Worm (Caenorhabditis elegans) whole organism, L1 larva: Measurements from ENCODE around the gene pgp-7.
A peak's percentile ranks its signal among the peaks of the same experiment; 100 is the strongest.

Source experiments
- C04F5.9 ChIP-seq: sonication (generic microtip); optimal IDR thresholded peaks from 2 replicates; lab custom pipeline; 2016; ENCODE audit warnings: missing genetic modification characterization, missing compliant biosample characterization
- Y116A8C.19 ChIP-seq: sonication (generic microtip); optimal IDR thresholded peaks from 2 replicates; lab custom pipeline; 2016; ENCODE audit warnings: missing compliant biosample characterization, missing genetic modification characterization, borderline replicate concordance
- aha-1 ChIP-seq: fragments of 150-350 bp; optimal IDR thresholded peaks from 2 replicates; lab custom pipeline; 2014; ENCODE audit warnings: missing biosample characterization, missing genetic modification characterization
- alr-1 ChIP-seq: fragments of 200-800 bp; sonication (Bioruptor generic); optimal IDR thresholded peaks from 2 replicates; lab custom pipeline; 2018; ENCODE audit warnings: borderline replicate concordance, mild to moderate bottlenecking, missing genetic modification characterization, missing compliant biosample characterization
- ama-1 ChIP-seq: fragments of 150-350 bp; optimal IDR thresholded peaks from 2 replicates; lab custom pipeline; 2014
- blmp-1 ChIP-seq: fragments of 150-350 bp; optimal IDR thresholded peaks from 2 replicates; lab custom pipeline; 2014; ENCODE audit warnings: missing biosample characterization, missing genetic modification characterization
- ceh-63 ChIP-seq: fragments of 200-800 bp; sonication (Bioruptor generic); optimal IDR thresholded peaks from 2 replicates; lab custom pipeline; 2018; ENCODE audit warnings: mild to moderate bottlenecking, missing genetic modification characterization, missing compliant biosample characterization
- ceh-8 ChIP-seq: fragments of 200-800 bp; sonication (Bioruptor generic); optimal IDR thresholded peaks from 2 replicates; lab custom pipeline; 2018; ENCODE audit warnings: mild to moderate bottlenecking, missing genetic modification characterization, moderate library complexity, missing compliant biosample characterization
- ceh-88 ChIP-seq: fragments of 200-800 bp; sonication (Bioruptor generic); IDR thresholded peaks from 2 replicates; pipeline ENCODE4 v1.3.6; 2022; ENCODE audit warnings: missing genetic modification characterization, missing compliant biosample characterization
- ceh-90 ChIP-seq: sonication (generic microtip); optimal IDR thresholded peaks from 2 replicates; lab custom pipeline; 2016; ENCODE audit warnings: missing genetic modification characterization, missing compliant biosample characterization
- ces-1 ChIP-seq: fragments of 150-350 bp; optimal IDR thresholded peaks from 2 replicates; lab custom pipeline; 2014; ENCODE audit warnings: missing biosample characterization, missing genetic modification reagents, missing genetic modification characterization
- dpl-1 ChIP-seq, 3 experiments: fragments of 150-350 bp in 2 of 3; sonication (generic microtip) in 1 of 3; optimal IDR thresholded peaks; 2 replicates each; lab custom pipeline; 2014 to 2017; ENCODE audit warnings: missing biosample characterization in 3 of 3, missing genetic modification characterization in 3 of 3, missing genetic modification reagents in 3 of 3
- efl-1 ChIP-seq, 4 experiments: fragments of 150-350 bp; optimal IDR thresholded peaks in 3 of 4; peaks in 1 of 4; 1 replicate in 1 of 4; 2 replicates in 3 of 4; lab custom pipeline; 2014; ENCODE audit warnings: missing biosample characterization in 2 of 4, missing genetic modification characterization in 2 of 4, missing genetic modification reagents in 2 of 4
- egl-13 ChIP-seq: sonication (generic microtip); optimal IDR thresholded peaks from 2 replicates; lab custom pipeline; 2016; ENCODE audit warnings: missing genotype, missing genetic modification reagents, missing genetic modification characterization, missing compliant biosample characterization
- egl-27 ChIP-seq, 2 experiments: fragments of 150-350 bp in 1 of 2; sonication (generic microtip); optimal IDR thresholded peaks; 3 replicates each; lab custom pipeline; 2017 to 2018; ENCODE audit warnings: missing biosample characterization in 2 of 2, missing genetic modification characterization in 2 of 2, missing genetic modification reagents in 2 of 2
- elt-2 ChIP-seq: sonication (generic microtip); optimal IDR thresholded peaks from 2 replicates; lab custom pipeline; 2016; ENCODE audit warnings: missing genetic modification characterization, mild to moderate bottlenecking, inconsistent platforms, missing compliant biosample characterization, missing genetic modification reagents
- ets-5 ChIP-seq: fragments of 200-800 bp; sonication (Bioruptor generic); IDR thresholded peaks from 2 replicates; pipeline ENCODE4 v1.3.6; 2022; ENCODE audit warnings: missing genetic modification characterization, missing compliant biosample characterization
- fkh-8 ChIP-seq: sonication (generic microtip); optimal IDR thresholded peaks from 2 replicates; lab custom pipeline; 2016; ENCODE audit warnings: mild to moderate bottlenecking, missing genetic modification characterization, missing compliant biosample characterization
- hlh-17 ChIP-seq: fragments of 200-800 bp; sonication (Bioruptor generic); optimal IDR thresholded peaks from 2 replicates; lab custom pipeline; 2018; ENCODE audit warnings: missing genetic modification characterization, mild to moderate bottlenecking, missing compliant biosample characterization, moderate library complexity, borderline replicate concordance
- hlh-4 ChIP-seq: sonication (generic microtip); optimal IDR thresholded peaks from 2 replicates; lab custom pipeline; 2016; ENCODE audit warnings: mild to moderate bottlenecking, missing genetic modification characterization, missing compliant biosample characterization
- irx-1 ChIP-seq: sonication (generic microtip); optimal IDR thresholded peaks from 2 replicates; lab custom pipeline; 2016; ENCODE audit warnings: missing genetic modification characterization, missing compliant biosample characterization
- isw-1 ChIP-seq: fragments of 200-800 bp; sonication (Bioruptor generic); IDR thresholded peaks from 2 replicates; pipeline ENCODE4 v1.3.6; 2022; ENCODE audit warnings: missing genetic modification characterization, missing compliant biosample characterization
- jun-1 ChIP-seq: fragments of 150-350 bp; optimal IDR thresholded peaks from 2 replicates; lab custom pipeline; 2014; ENCODE audit warnings: missing biosample characterization, missing genetic modification reagents, missing genetic modification characterization
- lin-35 ChIP-seq, 2 experiments: fragments of 150-350 bp; optimal IDR thresholded peaks; 2 replicates each; lab custom pipeline; 2014; ENCODE audit warnings: missing biosample characterization in 2 of 2, missing genetic modification characterization in 2 of 2, missing genetic modification reagents in 2 of 2
- mdl-1 ChIP-seq, 2 experiments: fragments of 150-350 bp; optimal IDR thresholded peaks; 2 replicates each; lab custom pipeline; 2014 to 2017; ENCODE audit warnings: missing biosample characterization in 2 of 2, missing genetic modification characterization in 2 of 2, inconsistent platforms in 1 of 2
- mep-1 ChIP-seq: fragments of 150-350 bp; optimal IDR thresholded peaks from 2 replicates; lab custom pipeline; 2014; ENCODE audit warnings: missing biosample characterization, missing genetic modification characterization
- nhr-11 ChIP-seq: fragments of 150-350 bp; optimal IDR thresholded peaks from 2 replicates; lab custom pipeline; 2014; ENCODE audit warnings: missing biosample characterization, missing genetic modification characterization
- nhr-19 ChIP-seq: fragments of 200-800 bp; sonication (Bioruptor generic); conservative IDR thresholded peaks from 2 replicates; pipeline ENCODE4 v1.3.6; 2022; ENCODE audit warnings: missing genetic modification characterization, missing compliant biosample characterization
- nhr-20 ChIP-seq: sonication (generic microtip); optimal IDR thresholded peaks from 2 replicates; lab custom pipeline; 2016; ENCODE audit warnings: mild to moderate bottlenecking, missing genetic modification characterization, missing compliant biosample characterization
- nhr-237 ChIP-seq: fragments of 150-350 bp; optimal IDR thresholded peaks from 2 replicates; lab custom pipeline; 2014; ENCODE audit warnings: missing biosample characterization, missing genetic modification characterization
- nhr-28 ChIP-seq: fragments of 150-350 bp; optimal IDR thresholded peaks from 2 replicates; lab custom pipeline; 2014; ENCODE audit warnings: missing biosample characterization, missing genetic modification characterization
- nhr-71 ChIP-seq: sonication (generic microtip); optimal IDR thresholded peaks from 2 replicates; lab custom pipeline; 2016; ENCODE audit warnings: mild to moderate bottlenecking, missing genetic modification characterization, moderate library complexity, missing compliant biosample characterization
- nhr-77 ChIP-seq: fragments of 150-350 bp; optimal IDR thresholded peaks from 2 replicates; lab custom pipeline; 2014; ENCODE audit warnings: missing biosample characterization, missing genetic modification characterization
- nhr-85 ChIP-seq: sonication (generic microtip); peaks from one replicate; lab custom pipeline; 2016; ENCODE audit warnings: missing genetic modification characterization, inconsistent platforms, missing compliant biosample characterization
- sox-4 ChIP-seq: sonication (generic microtip); optimal IDR thresholded peaks from 2 replicates; lab custom pipeline; 2016; ENCODE audit warnings: missing genetic modification characterization, missing compliant biosample characterization
- tbx-2 ChIP-seq: sonication (generic microtip); optimal IDR thresholded peaks from 2 replicates; lab custom pipeline; 2016; ENCODE audit warnings: missing genetic modification characterization, missing compliant biosample characterization
- tlp-1 ChIP-seq: fragments of 150-350 bp; optimal IDR thresholded peaks from 2 replicates; lab custom pipeline; 2014; ENCODE audit warnings: missing biosample characterization, missing genetic modification characterization
- unc-130 ChIP-seq: fragments of 150-350 bp; optimal IDR thresholded peaks from 2 replicates; lab custom pipeline; 2017; ENCODE audit warnings: missing biosample characterization, missing genetic modification characterization, inconsistent platforms
- unc-30 ChIP-seq: sonication (generic microtip); optimal IDR thresholded peaks from 2 replicates; lab custom pipeline; 2017; ENCODE audit warnings: missing biosample characterization, missing genetic modification characterization
- unc-86 ChIP-seq: sonication (generic microtip); optimal IDR thresholded peaks from 2 replicates; lab custom pipeline; 2016; ENCODE audit warnings: missing genetic modification characterization, missing compliant biosample characterization
- unc-98 ChIP-seq: fragments of 200-800 bp; sonication (Bioruptor generic); IDR thresholded peaks from 2 replicates; pipeline ENCODE4 v1.3.6; 2022; ENCODE audit warnings: missing genetic modification characterization, missing compliant biosample characterization
- vab-15 ChIP-seq: sonication (generic microtip); optimal IDR thresholded peaks from 2 replicates; lab custom pipeline; 2017; ENCODE audit warnings: missing genotype, mild to moderate bottlenecking, missing genetic modification characterization, missing compliant biosample characterization
- xbp-1 ChIP-seq: sonication (generic microtip); optimal IDR thresholded peaks from 2 replicates; lab custom pipeline; 2016; ENCODE audit warnings: missing genetic modification characterization, missing compliant biosample characterization
- zag-1 ChIP-seq: fragments of 150-350 bp; optimal IDR thresholded peaks from 2 replicates; lab custom pipeline; 2014; ENCODE audit warnings: missing biosample characterization, missing genetic modification characterization
- zip-4 ChIP-seq: fragments of 200-800 bp; sonication (Bioruptor generic); optimal IDR thresholded peaks from 2 replicates; lab custom pipeline; 2018; ENCODE audit warnings: mild to moderate bottlenecking, missing genetic modification characterization, moderate library complexity, missing compliant biosample characterization
- ztf-4 ChIP-seq: fragments of 150-350 bp; optimal IDR thresholded peaks from 2 replicates; lab custom pipeline; 2014; ENCODE audit warnings: missing biosample characterization, missing genetic modification characterization

pgp-7 gene

DNA sequence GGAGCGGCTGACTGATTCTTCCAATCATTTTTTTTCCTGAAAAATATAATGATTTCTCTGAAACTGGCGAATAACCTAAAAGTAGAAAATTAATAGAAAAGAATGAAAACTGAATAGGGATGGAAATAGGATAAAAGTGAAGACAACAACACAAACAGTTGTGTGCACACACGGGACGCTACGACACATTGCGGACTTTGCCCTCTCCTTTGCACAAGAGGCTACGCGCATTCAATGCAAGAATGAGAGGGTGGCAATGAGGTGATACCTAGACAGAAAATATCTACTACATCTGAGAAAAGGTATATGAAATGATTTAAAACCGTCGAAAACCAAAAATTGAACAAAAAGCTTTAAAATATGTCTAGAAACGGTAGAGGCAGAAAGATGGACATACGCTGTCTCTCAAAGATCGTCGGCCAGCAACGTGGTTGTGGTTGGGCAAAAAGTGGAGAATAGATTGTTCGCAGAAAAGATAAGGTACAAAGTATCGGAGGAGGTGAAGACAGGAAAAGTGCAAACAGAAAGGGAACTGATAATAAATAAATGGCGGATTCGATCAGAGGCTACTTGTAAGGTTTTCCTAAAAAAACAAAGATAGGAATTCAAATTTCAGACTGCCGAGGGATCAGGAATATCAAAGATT, 30.2 kb upstream of the pgp-7 start, which contains the start of gene suca-1 (continued):
- TF ChIP-seq nhr-20 (tag; lab: Kevin White, UChicago): peak; percentile 61
- TF ChIP-seq elt-2 (tag; lab: Kevin White, UChicago): peak; percentile 61
- TF ChIP-seq hlh-4: no peak
- TF ChIP-seq vab-15 (tag; lab: Kevin White, UChicago): peak; percentile 51
- no peak for TF ChIP-seq C04F5.9 (tag; lab: Kevin White, UChicago)
- TF ChIP-seq Y116A8C.19 (tag; lab: Kevin White, UChicago): no peak
- TF ChIP-seq ztf-4 (tag; lab: Kevin White, UChicago): no peak
- TF ChIP-seq nhr-11 (tag; lab: Kevin White, UChicago): no peak
- peak; percentile 72 for TF ChIP-seq mep-1 (tag; lab: Kevin White, UChicago)
- no peak for TF ChIP-seq unc-98
- no peak for TF ChIP-seq ama-1 (lab: Kevin White, UChicago)
- no peak for TF ChIP-seq egl-27 (tag; optimal IDR thresholded peaks at IDR 0.05; lab: Kevin White, UChicago)
- peak; percentile 83 for TF ChIP-seq blmp-1
- no peak for TF ChIP-seq nhr-28 (tag; lab: Kevin White, UChicago)
- TF ChIP-seq jun-1: peak; percentile 7
- TF ChIP-seq zip-4: no peak
- TF ChIP-seq isw-1 (GFP tag; lab: Robert Waterston, UW): 0 out of 2 replicates have a peak, but pooled peaks have one; percentile 6
- no peak for TF ChIP-seq unc-130 (tag; lab: Kevin White, UChicago)
- TF ChIP-seq alr-1 (tag; lab: Kevin White, UChicago): no peak
- TF ChIP-seq ceh-63 (GFP tag; lab: Kevin White, UChicago): no peak
- no peak for TF ChIP-seq sox-4 (tag; lab: Kevin White, UChicago)
- TF ChIP-seq mdl-1 (tag; optimal IDR thresholded peaks at IDR 0.05; lab: Kevin White, UChicago): peak in 1 of 2 experiments; percentile 27
- no peak for TF ChIP-seq nhr-85 (tag; lab: Kevin White, UChicago)
- TF ChIP-seq tlp-1 (tag; lab: Kevin White, UChicago): no peak
- no peak for TF ChIP-seq ceh-8 (GFP tag; lab: Kevin White, UChicago)
- peak; percentile 51 for TF ChIP-seq nhr-71 (tag; lab: Kevin White, UChicago)
- TF ChIP-seq unc-30: no peak
- peak in 2 of 3 experiments; percentile 17 to 35 for TF ChIP-seq dpl-1 (GFP tag; optimal IDR thresholded peaks at IDR 0.05; lab: Kevin White, UChicago)
- no peak for TF ChIP-seq ets-5 (GFP tag; lab: Robert Waterston, UW)
- TF ChIP-seq ceh-90 (tag; lab: Kevin White, UChicago): no peak
- no peak for TF ChIP-seq unc-86 (tag; lab: Kevin White, UChicago)
- TF ChIP-seq lin-35 (GFP tag; optimal IDR thresholded peaks at IDR 0.05; lab: Kevin White, UChicago): peak; percentile 40 to 54
- no peak for TF ChIP-seq aha-1 (tag; lab: Kevin White, UChicago)
- peak; percentile 23 to 37 for TF ChIP-seq efl-1 (optimal IDR thresholded peaks at IDR 0.05; lab: Kevin White, UChicago)
- peak; percentile 5 to 11 for TF ChIP-seq efl-1 (GFP tag; optimal IDR thresholded peaks at IDR 0.05 in 1 of 2; lab: Kevin White, UChicago)
- TF ChIP-seq tbx-2 (tag; lab: Kevin White, UChicago): peak; percentile 21

ce11 chrX:10896498-10896897, 26.5 kb upstream of the pgp-7 start, which contains the start of gene haly-1:
Gene haly-1, minus strand, starts transcription at chrX:10896598.
- no peak for TF ChIP-seq ces-1 (GFP tag; lab: Kevin White, UChicago)
- TF ChIP-seq irx-1 (tag; lab: Kevin White, UChicago): no peak
- no peak for TF ChIP-seq hlh-17 (GFP tag; lab: Kevin White, UChicago)

DNA sequence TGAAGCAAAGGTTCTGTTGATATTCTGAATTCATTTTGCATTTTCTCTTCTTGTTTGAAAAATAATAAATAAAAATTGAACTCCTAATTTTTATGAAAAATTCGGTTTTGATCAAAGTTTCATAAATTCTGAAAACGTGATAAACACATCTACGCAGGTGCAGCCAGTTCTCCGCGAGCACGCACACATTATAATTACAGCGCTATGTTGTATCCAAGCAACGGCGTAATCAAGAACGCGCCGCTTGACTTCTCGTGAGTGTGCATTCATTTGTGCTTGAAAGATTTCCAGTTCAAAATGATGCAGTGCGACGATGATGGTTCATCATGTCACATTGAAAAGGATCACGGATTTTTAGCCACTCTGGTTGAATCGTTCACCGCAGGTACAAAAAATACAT, 21.9 kb upstream of the pgp-7 start, which contains the start of gene F47B10.3:
Gene F47B10.3 (plus strand): TSS at position 301 of the 400 bp plus-strand sequence.
- TF ChIP-seq unc-130 (tag; lab: Kevin White, UChicago) (no peak), isw-1 (GFP tag; lab: Robert Waterston, UW) (no peak), egl-27 (tag; optimal IDR thresholded peaks at IDR 0.05; lab: Kevin White, UChicago) (no peak), ces-1 (GFP tag; lab: Kevin White, UChicago) (no peak), nhr-19 (no peak), efl-1 (optimal IDR thresholded peaks at IDR 0.05; lab: Kevin White, UChicago) (no peak), efl-1 (GFP tag; optimal IDR thresholded peaks at IDR 0.05 in 1 of 2; lab: Kevin White, UChicago) (peak in 1 of 2 experiments; percentile 67), nhr-77 (tag; lab: Kevin White, UChicago) (no peak), zag-1 (tag; lab: Kevin White, UChicago) (no peak), blmp-1 (no peak), aha-1 (tag; lab: Kevin White, UChicago) (no peak), nhr-237 (tag; lab: Kevin White, UChicago) (no peak), egl-13 (tag; lab: Kevin White, UChicago) (no peak), ztf-4 (tag; lab: Kevin White, UChicago) (no peak), xbp-1 (no peak), irx-1 (tag; lab: Kevin White, UChicago) (no peak), fkh-8 (tag; lab: Kevin White, UChicago) (peak; percentile 25), ceh-88 (GFP tag; lab: Robert Waterston, UW) (no peak)
